Worm (Caenorhabditis elegans): Measurements from ENCODE around the gene fipr-12.

ce11 chrV:9899278-9899677 lies 43.9 kb upstream of the fipr-12 start, which contains the start of gene egl-47:
- no peak for TF ChIP-seq F13H6.1 (tag; optimal IDR thresholded peaks at IDR 0.05)
- no peak for TF ChIP-seq ahr-1 (tag; optimal IDR thresholded peaks at IDR 0.05)
- no peak for TF ChIP-seq lin-11 (tag; optimal IDR thresholded peaks at IDR 0.05)
- no peak for TF ChIP-seq fkh-10 (GFP tag; optimal IDR thresholded peaks at IDR 0.05)
- TF ChIP-seq unc-55 (GFP tag; optimal IDR thresholded peaks at IDR 0.05) = no peak
- no peak for TF ChIP-seq pros-1 (tag; optimal IDR thresholded peaks at IDR 0.05)
- TF ChIP-seq sox-4 (tag; optimal IDR thresholded peaks at IDR 0.05) = no peak
- TF ChIP-seq pha-4 (tag; optimal IDR thresholded peaks at IDR 0.05) = no peak
- TF ChIP-seq dmd-4 (tag; optimal IDR thresholded peaks at IDR 0.05; ENCODE audit: borderline replicate concordance) = no peak
- TF ChIP-seq hlh-13 (GFP tag; optimal IDR thresholded peaks at IDR 0.05) = no peak
- no peak for TF ChIP-seq ama-1 (optimal IDR thresholded peaks at IDR 0.05)
- TF ChIP-seq pqm-1 (tag; optimal IDR thresholded peaks at IDR 0.05) = no peak
- no peak for TF ChIP-seq ceh-9 (tag; optimal IDR thresholded peaks at IDR 0.05)
